Fruit fly (Drosophila melanogaster) whole organism, adult: Measurements from ENCODE around the gene MtnA.

Source experiments
- CG11617 ChIP-seq: fragments of 200-800 bp; sonication (Bioruptor generic); optimal IDR thresholded peaks from 2 replicates; lab custom pipeline; 2017; ENCODE audit warnings: mild to moderate bottlenecking, missing biosample characterization, missing genetic modification reagents, missing genetic modification characterization
- CG12768 ChIP-seq: fragments of 200-800 bp; sonication (Bioruptor generic); optimal IDR thresholded peaks from 2 replicates; lab custom pipeline; 2017; ENCODE audit warnings: missing biosample characterization, missing genetic modification characterization, mild to moderate bottlenecking, moderate library complexity, missing genetic modification reagents
- CG14711 ChIP-seq: fragments of 200-800 bp; sonication (Bioruptor generic); optimal IDR thresholded peaks from 2 replicates; lab custom pipeline; 2018; ENCODE audit warnings: missing biosample characterization, mild to moderate bottlenecking, missing genetic modification characterization, moderate library complexity
- CG1620 ChIP-seq: fragments of 200-800 bp; sonication (Bioruptor generic); optimal IDR thresholded peaks from 2 replicates; lab custom pipeline; 2016; ENCODE audit warnings: missing biosample characterization, missing genetic modification characterization
- CG33017 ChIP-seq: fragments of 200-800 bp; sonication (Bioruptor generic); optimal IDR thresholded peaks from 2 replicates; lab custom pipeline; 2018; ENCODE audit warnings: missing biosample characterization, mild to moderate bottlenecking, missing genetic modification characterization, moderate library complexity
- CG5204 ChIP-seq: fragments of 200-800 bp; sonication (Bioruptor generic); optimal IDR thresholded peaks from 2 replicates; lab custom pipeline; 2016; ENCODE audit warnings: missing biosample characterization, missing genetic modification characterization
- CG7045 ChIP-seq: fragments of 200-800 bp; sonication (Bioruptor generic); optimal IDR thresholded peaks from 2 replicates; lab custom pipeline; 2017; ENCODE audit warnings: missing biosample characterization, mild to moderate bottlenecking, missing genetic modification characterization
- CG7101 ChIP-seq: fragments of 200-800 bp; sonication (Bioruptor generic); optimal IDR thresholded peaks from 2 replicates; lab custom pipeline; 2018; ENCODE audit warnings: missing biosample characterization, mild to moderate bottlenecking, missing genetic modification characterization, moderate library complexity
- Clk ChIP-seq: fragments of 200-800 bp; sonication (Bioruptor generic); optimal IDR thresholded peaks from 2 replicates; lab custom pipeline; 2017; ENCODE audit warnings: missing biosample characterization, missing genetic modification characterization
- Crg-1 ChIP-seq: fragments of 200-800 bp; sonication (Bioruptor generic); optimal IDR thresholded peaks from 2 replicates; lab custom pipeline; 2016; ENCODE audit warnings: missing biosample characterization, missing genetic modification characterization
- Hr96 ChIP-seq: fragments of 200-800 bp; sonication (Bioruptor generic); optimal IDR thresholded peaks from 2 replicates; lab custom pipeline; 2016; ENCODE audit warnings: missing biosample characterization, missing genetic modification characterization
- Mnt ChIP-seq: fragments of 200-800 bp; sonication (Bioruptor generic); optimal IDR thresholded peaks from 2 replicates; lab custom pipeline; 2016; ENCODE audit warnings: missing biosample characterization, mild to moderate bottlenecking, missing genetic modification characterization
- bab1 ChIP-seq: fragments of 200-800 bp; sonication (Bioruptor generic); optimal IDR thresholded peaks from 3 replicates; lab custom pipeline; 2019; ENCODE audit warnings: missing biosample characterization, mild to moderate bottlenecking, missing genetic modification characterization, moderate library complexity
- cic ChIP-seq: fragments of 200-800 bp; sonication (Bioruptor generic); optimal IDR thresholded peaks from 2 replicates; lab custom pipeline; 2017; ENCODE audit warnings: missing biosample characterization, mild to moderate bottlenecking, missing genetic modification characterization, moderate library complexity
- cnc ChIP-seq, 2 experiments: fragments of >200 bp; optimal IDR thresholded peaks; 2 replicates each; lab custom pipeline; 2017
- kay ChIP-seq: fragments of 200-800 bp; sonication (Bioruptor generic); peaks from one replicate; lab custom pipeline; 2016; ENCODE audit warnings: missing biosample characterization, missing genetic modification characterization, borderline replicate concordance
- ovo ChIP-seq: fragments of 200-800 bp; sonication (Bioruptor generic); optimal IDR thresholded peaks from 2 replicates; lab custom pipeline; 2016; ENCODE audit warnings: missing biosample characterization, missing genetic modification characterization
- pad ChIP-seq: fragments of 200-800 bp; sonication (Bioruptor generic); optimal IDR thresholded peaks from 3 replicates; lab custom pipeline; 2017; ENCODE audit warnings: missing biosample characterization, missing genetic modification characterization, mild to moderate bottlenecking, moderate library complexity, missing genetic modification reagents
- tj ChIP-seq: fragments of 200-800 bp; sonication (Bioruptor generic); optimal IDR thresholded peaks from 3 replicates; lab custom pipeline; 2017; ENCODE audit warnings: missing biosample characterization, mild to moderate bottlenecking, missing genetic modification characterization, moderate library complexity
- toe ChIP-seq: fragments of 200-800 bp; sonication (Bioruptor generic); optimal IDR thresholded peaks from 2 replicates; lab custom pipeline; 2016; ENCODE audit warnings: missing biosample characterization, missing genetic modification characterization

MtnA gene

dm6 chr3R:9784341-9785062 lies at the start of gene MtnA, which contains the start of gene CG8500:
Gene MtnA, minus strand, starts transcription at chr3R:9784370.
Gene CG8500, plus strand, starts transcription at chr3R:9784653.
- peak; percentile 27 for TF ChIP-seq CG7101
- peak; percentile 51 for TF ChIP-seq Mnt (GFP tag; lab: Kevin White, UChicago)
- TF ChIP-seq cic (GFP tag; lab: Kevin White, UChicago): peak; percentile 60
- no peak for TF ChIP-seq kay
- TF ChIP-seq tj: no peak
- peak; percentile 67 for TF ChIP-seq bab1
- TF ChIP-seq pad: peak; percentile 3
- TF ChIP-seq CG7045 (GFP tag; lab: Kevin White, UChicago): no peak

dm6 chr3R:9823723-9824122 lies 39.6 kb upstream of the MtnA start, which contains the start of gene CG34302:
Gene CG34302, minus strand, starts transcription at chr3R:9823823.
- no peak for TF ChIP-seq CG7045 (GFP tag; lab: Kevin White, UChicago)
- TF ChIP-seq CG5204 (GFP tag; lab: Kevin White, UChicago): no peak
- TF ChIP-seq CG1620: no peak
- no peak for TF ChIP-seq tj
- TF ChIP-seq Hr96 (GFP tag; lab: Kevin White, UChicago): no peak
- no peak for TF ChIP-seq CG11617 (GFP tag; lab: Kevin White, UChicago)
- no peak for TF ChIP-seq CG12768
- no peak for TF ChIP-seq bab1
- no peak for TF ChIP-seq Clk
- no peak for TF ChIP-seq CG14711 (tag; lab: Kevin White, UChicago)
- TF ChIP-seq Mnt (GFP tag; lab: Kevin White, UChicago): no peak
- TF ChIP-seq pad: no peak
- no peak for TF ChIP-seq kay
- TF ChIP-seq CG33017 (tag; lab: Kevin White, UChicago): no peak
- no peak for TF ChIP-seq cnc (optimal IDR thresholded peaks at IDR 0.05; lab: Kevin White, UChicago)
- TF ChIP-seq toe (GFP tag; lab: Kevin White, UChicago): no peak

- TF ChIP-seq kay: no peak
These were observed 36.9 kb upstream of the MtnA start, which contains the start of gene CG42857 for dm6 chr3R:9821091-9821490. Gene CG42857, minus strand, starts transcription at chr3R:9821191.

- TF ChIP-seq tj: no peak
- TF ChIP-seq Hr96 (GFP tag; lab: Kevin White, UChicago): no peak
- TF ChIP-seq pad: no peak
- no peak for TF ChIP-seq CG5204 (GFP tag; lab: Kevin White, UChicago)
- no peak for TF ChIP-seq Mnt (GFP tag; lab: Kevin White, UChicago)
- TF ChIP-seq Crg-1 (GFP tag; lab: Kevin White, UChicago): no peak
- TF ChIP-seq CG12768: no peak
- no peak for TF ChIP-seq CG1620
- TF ChIP-seq Clk: no peak
- no peak for TF ChIP-seq CG7101
- TF ChIP-seq cic (GFP tag; lab: Kevin White, UChicago): no peak
- no peak for TF ChIP-seq CG33017 (tag; lab: Kevin White, UChicago)
These were observed 35.6 kb upstream of the MtnA start, which contains the start of gene CG9458 for dm6 chr3R:9819777-9820176. Gene CG9458, minus strand, starts transcription at chr3R:9819877.

DNA sequence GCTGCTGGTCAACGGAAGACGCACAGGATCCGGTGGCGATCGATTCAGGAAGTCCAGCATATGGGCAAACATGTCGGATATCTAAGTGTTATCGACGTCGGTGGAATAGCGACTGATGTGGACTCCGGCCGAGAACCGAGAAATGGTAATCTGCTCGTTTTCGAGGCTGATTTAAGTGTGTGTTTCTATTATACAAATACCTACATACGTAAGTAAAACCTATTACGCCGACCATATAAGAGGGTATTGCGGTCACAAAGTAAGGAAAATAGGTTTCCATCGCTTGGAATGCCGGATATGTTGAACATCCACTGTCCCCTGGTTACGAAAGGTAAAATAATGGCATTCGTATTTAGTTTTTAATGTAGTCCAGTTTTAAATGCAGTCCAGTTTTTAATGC lies 34.1 kb upstream of the MtnA start, which contains the start of gene CG9459:
Gene CG9459 (minus strand): TSS at position 101 of the 400 bp plus-strand sequence.
- TF ChIP-seq toe (GFP tag; lab: Kevin White, UChicago) (no peak), CG14711 (tag; lab: Kevin White, UChicago) (no peak), CG33017 (tag; lab: Kevin White, UChicago) (no peak), Hr96 (GFP tag; lab: Kevin White, UChicago) (no peak), CG11617 (GFP tag; lab: Kevin White, UChicago) (no peak), CG7045 (GFP tag; lab: Kevin White, UChicago) (no peak), cic (GFP tag; lab: Kevin White, UChicago) (no peak), Crg-1 (GFP tag; lab: Kevin White, UChicago) (no peak), CG1620 (no peak), ovo (no peak), Clk (no peak), pad (no peak), CG12768 (no peak), CG5204 (GFP tag; lab: Kevin White, UChicago) (no peak), CG7101 (no peak), kay (no peak), tj (no peak), Mnt (GFP tag; lab: Kevin White, UChicago) (no peak), bab1 (no peak), cnc (optimal IDR thresholded peaks at IDR 0.05; lab: Kevin White, UChicago) (no peak)

DNA sequence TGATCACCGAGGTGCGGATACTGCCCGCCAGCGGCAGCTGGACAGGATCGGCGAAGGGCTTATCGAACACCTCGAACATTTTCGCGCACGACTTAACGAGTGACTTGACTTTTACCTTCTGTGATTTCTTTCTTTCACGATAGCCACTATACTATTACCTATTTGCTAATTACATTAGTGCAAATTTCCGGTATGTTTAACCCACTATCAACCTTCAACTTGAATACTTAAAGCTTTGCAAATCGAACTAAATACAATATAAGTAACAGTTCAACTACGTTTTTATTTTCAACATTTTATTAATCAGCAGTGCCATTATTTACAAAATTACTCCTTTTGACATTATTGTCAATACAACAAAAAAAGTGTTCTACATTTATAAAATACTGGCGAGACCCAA lies 32.7 kb upstream of the MtnA start, which contains the start of gene CG16904:
Gene CG16904 (minus strand): TSS at position 101 of the 400 bp plus-strand sequence.
- TF ChIP-seq CG1620 (no peak), CG33017 (tag; lab: Kevin White, UChicago) (no peak), CG11617 (GFP tag; lab: Kevin White, UChicago) (no peak), CG12768 (no peak)

DNA sequence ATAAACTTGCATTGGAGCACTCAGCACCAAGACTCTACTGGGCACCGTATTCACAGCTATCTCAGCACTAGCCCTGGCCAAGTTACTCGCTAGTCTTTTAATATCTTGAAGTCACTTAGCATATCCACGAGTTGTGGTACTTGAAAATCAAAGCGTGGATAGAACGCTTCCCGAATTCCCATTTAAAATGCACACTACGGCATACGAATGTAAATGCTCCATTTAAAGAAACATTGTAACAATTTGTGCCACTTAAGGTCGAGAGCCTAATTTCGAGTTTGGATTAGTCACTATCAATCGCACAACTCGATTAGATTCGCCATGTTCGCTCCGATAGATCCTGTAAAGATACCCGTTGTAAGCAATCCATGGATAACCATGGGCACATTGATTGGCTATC lies 29.7 kb upstream of the MtnA start, which contains the start of gene eloF:
Gene eloF (plus strand): TSS at position 301 of the 400 bp plus-strand sequence.
- no peak for TF ChIP-seq CG33017 (tag; lab: Kevin White, UChicago)
- TF ChIP-seq pad: no peak
- no peak for TF ChIP-seq CG1620
- TF ChIP-seq Clk: no peak
